Fruit fly (Drosophila melanogaster) whole organism, embryonic: ENCODE measurements around the gene RpS15Aa.

Experiments
- CG1024 ChIP-seq: fragments of 200-800 bp; sonication (Bioruptor generic); IDR thresholded peaks from 2 replicates; pipeline ENCODE4 v1.3.6; 2022; ENCODE audit warnings: missing biosample characterization, missing genetic modification characterization
- CG11696 ChIP-seq: fragments of 200-800 bp; sonication (Bioruptor generic); IDR thresholded peaks from 2 replicates; pipeline ENCODE4 v1.3.6; 2022; ENCODE audit warnings: missing biosample characterization, missing genetic modification characterization
- CG1233 ChIP-seq: fragments of 200-800 bp; sonication (Bioruptor generic); optimal IDR thresholded peaks from 4 replicates; lab custom pipeline; 2018; ENCODE audit warnings: missing biosample characterization, mild to moderate bottlenecking, missing genetic modification characterization
- CG13775 ChIP-seq: fragments of 200-800 bp; sonication (Bioruptor generic); optimal IDR thresholded peaks from 3 replicates; lab custom pipeline; 2017; ENCODE audit warnings: missing biosample characterization, mild to moderate bottlenecking, missing genetic modification characterization
- CG15696 ChIP-seq: fragments of 200-800 bp; sonication (Bioruptor generic); optimal IDR thresholded peaks from 2 replicates; lab custom pipeline; 2019; ENCODE audit warnings: missing biosample characterization, mild to moderate bottlenecking, missing genetic modification characterization, moderate library complexity
- CG17328 ChIP-seq: fragments of 200-800 bp; sonication (Bioruptor generic); IDR thresholded peaks from 2 replicates; pipeline ENCODE4 v1.3.6; 2022; ENCODE audit warnings: missing biosample characterization, missing genetic modification characterization
- CG2116 ChIP-seq: fragments of 200-800 bp; sonication (Bioruptor generic); optimal IDR thresholded peaks from 3 replicates; lab custom pipeline; 2018; ENCODE audit warnings: missing biosample characterization, mild to moderate bottlenecking, missing genetic modification characterization
- CG30403 ChIP-seq: fragments of 200-800 bp; sonication (Bioruptor generic); optimal IDR thresholded peaks from 3 replicates; lab custom pipeline; 2016; ENCODE audit warnings: missing biosample characterization, missing genetic modification characterization
- CG3163 ChIP-seq: fragments of 200-800 bp; sonication (Bioruptor generic); optimal IDR thresholded peaks from 3 replicates; lab custom pipeline; 2016; ENCODE audit warnings: missing biosample characterization, missing genetic modification characterization
- CG32767 ChIP-seq: fragments of 200-800 bp; sonication (Bioruptor generic); IDR thresholded peaks from 2 replicates; pipeline ENCODE4 v1.3.6; 2022; ENCODE audit warnings: missing biosample characterization, missing genetic modification characterization
- CG34224 ChIP-seq: fragments of 200-800 bp; sonication (Bioruptor generic); IDR thresholded peaks from 3 replicates; pipeline ENCODE4 v1.3.6; 2022; ENCODE audit warnings: missing biosample characterization, missing genetic modification characterization; ENCODE audit not compliant: partially characterized antibody
- CG34376 ChIP-seq: fragments of 200-800 bp; sonication (Bioruptor generic); optimal IDR thresholded peaks from 2 replicates; lab custom pipeline; 2018; ENCODE audit warnings: missing biosample characterization, mild to moderate bottlenecking, missing genetic modification characterization
- CG3726 ChIP-seq: fragments of 200-800 bp; sonication (Bioruptor generic); IDR thresholded peaks from 3 replicates; pipeline ENCODE4, ENCODE4 v1.3.6; 2022; ENCODE audit warnings: missing biosample characterization, missing genetic modification characterization
- CG6854 ChIP-seq: fragments of 200-800 bp; sonication (Bioruptor generic); optimal IDR thresholded peaks from 3 replicates; lab custom pipeline; 2017; ENCODE audit warnings: missing biosample characterization, mild to moderate bottlenecking, missing genetic modification characterization
- CG9437 ChIP-seq: fragments of 200-800 bp; sonication (Bioruptor generic); optimal IDR thresholded peaks from 2 replicates; lab custom pipeline; 2018; ENCODE audit warnings: missing biosample characterization, mild to moderate bottlenecking, missing genetic modification characterization
- CG9932 ChIP-seq: fragments of 200-800 bp; sonication (Bioruptor generic); IDR thresholded peaks from 2 replicates; pipeline ENCODE4 v1.3.6; 2022; ENCODE audit warnings: missing biosample characterization, missing genetic modification characterization
- D19A ChIP-seq: fragments of 200-800 bp; optimal IDR thresholded peaks from 3 replicates; lab custom pipeline; 2019; ENCODE audit warnings: missing biosample characterization, mild to moderate bottlenecking, missing genetic modification characterization, moderate library complexity
- Dbx ChIP-seq: fragments of 200-800 bp; sonication (Bioruptor generic); IDR thresholded peaks from 3 replicates; pipeline ENCODE4 v1.3.6; 2022; ENCODE audit warnings: missing biosample characterization, missing genetic modification characterization
- Doc3 ChIP-seq: fragments of 200-800 bp; sonication (Bioruptor generic); IDR thresholded peaks from 3 replicates; pipeline ENCODE4 v1.3.6; 2022; ENCODE audit warnings: missing biosample characterization, missing genetic modification characterization; ENCODE audit not compliant: partially characterized antibody
- Gug ChIP-seq: fragments of 200-800 bp; sonication (Bioruptor generic); IDR thresholded peaks from 4 replicates; pipeline ENCODE4 v1.3.6; 2022; ENCODE audit warnings: missing biosample characterization, missing genetic modification characterization
- HLH3B ChIP-seq: fragments of 200-800 bp; sonication (Bioruptor generic); IDR thresholded peaks from 2 replicates; pipeline ENCODE4 v1.3.6; 2022; ENCODE audit warnings: missing biosample characterization, missing genetic modification characterization
- Hr3 ChIP-seq: fragments of 200-800 bp; sonication (Bioruptor generic); optimal IDR thresholded peaks from 3 replicates; lab custom pipeline; 2016; ENCODE audit warnings: missing biosample characterization, missing genetic modification characterization
- Hsf ChIP-seq: fragments of 200-800 bp; sonication (Bioruptor generic); optimal IDR thresholded peaks from 3 replicates; lab custom pipeline; 2016; ENCODE audit warnings: missing biosample characterization, missing genetic modification characterization
- MTF-1 ChIP-seq: fragments of 200-800 bp; sonication (Bioruptor generic); optimal IDR thresholded peaks from 2 replicates; lab custom pipeline; 2018; ENCODE audit warnings: missing biosample characterization, mild to moderate bottlenecking, missing genetic modification characterization, borderline replicate concordance
- Mrtf ChIP-seq: fragments of 200-800 bp; sonication (Bioruptor generic); IDR thresholded peaks from 3 replicates; pipeline ENCODE4 v1.3.6; 2022; ENCODE audit warnings: missing biosample characterization, missing genetic modification characterization
- NFAT ChIP-seq: fragments of 200-800 bp; sonication (Bioruptor generic); IDR thresholded peaks from 2 replicates; pipeline ENCODE4 v1.3.6; 2022; ENCODE audit warnings: missing biosample characterization, missing genetic modification characterization
- Oli ChIP-seq: fragments of 200-800 bp; sonication (Bioruptor generic); optimal IDR thresholded peaks from 2 replicates; lab custom pipeline; 2018; ENCODE audit warnings: missing biosample characterization, mild to moderate bottlenecking, missing genetic modification characterization, moderate library complexity
- Rx ChIP-seq: fragments of 200-800 bp; sonication (Bioruptor generic); IDR thresholded peaks from 2 replicates; pipeline ENCODE4 v1.3.6; 2022; ENCODE audit warnings: missing biosample characterization, missing genetic modification characterization
- Trl ChIP-seq, 3 experiments: fragments of >200 bp in 2 of 3; fragments of 200-800 bp in 1 of 3; sonication (Bioruptor generic) in 1 of 3; optimal IDR thresholded peaks; 2 replicates in 1 of 3; 3 replicates in 2 of 3; lab custom pipeline; 2016 to 2017; ENCODE audit warnings: missing biosample characterization in 1 of 3, missing genetic modification characterization in 1 of 3
- ab ChIP-seq: fragments of 200-800 bp; sonication (Bioruptor generic); optimal IDR thresholded peaks from 2 replicates; lab custom pipeline; 2016; ENCODE audit warnings: missing biosample characterization, missing genetic modification characterization
- ap ChIP-seq: fragments of 200-800 bp; sonication (Bioruptor generic); IDR thresholded peaks from 2 replicates; pipeline ENCODE4 v1.3.6; 2022; ENCODE audit warnings: missing biosample characterization, missing genetic modification characterization
- ato ChIP-seq: fragments of 200-800 bp; sonication (Bioruptor generic); IDR thresholded peaks from 2 replicates; pipeline ENCODE4 v1.3.6; 2022; ENCODE audit warnings: missing biosample characterization, missing genetic modification characterization; ENCODE audit not compliant: partially characterized antibody
- bcd ChIP-seq: fragments of 200-800 bp; sonication (Bioruptor generic); optimal IDR thresholded peaks from 2 replicates; lab custom pipeline; 2017; ENCODE audit warnings: missing biosample characterization, mild to moderate bottlenecking, missing genetic modification characterization
- bigmax ChIP-seq: fragments of 200-800 bp; sonication (Bioruptor generic); optimal IDR thresholded peaks from 2 replicates; lab custom pipeline; 2018; ENCODE audit warnings: missing biosample characterization, mild to moderate bottlenecking, missing genetic modification characterization
- br ChIP-seq: fragments of >200 bp; optimal IDR thresholded peaks from 2 replicates; lab custom pipeline; 2017
- chn ChIP-seq: fragments of 200-800 bp; sonication (Bioruptor generic); optimal IDR thresholded peaks from 2 replicates; lab custom pipeline; 2016; ENCODE audit warnings: missing biosample characterization, missing genetic modification characterization
- cwo ChIP-seq: fragments of 200-800 bp; sonication (Bioruptor generic); optimal IDR thresholded peaks from 3 replicates; lab custom pipeline; 2017; ENCODE audit warnings: missing biosample characterization, missing genetic modification characterization, mild to moderate bottlenecking, moderate library complexity, missing genetic modification reagents
- dan ChIP-seq: fragments of 200-800 bp; sonication (Bioruptor generic); IDR thresholded peaks from 2 replicates; pipeline ENCODE4 v1.3.6; 2022; ENCODE audit warnings: missing biosample characterization, missing genetic modification characterization
- dimm ChIP-seq: fragments of 200-800 bp; sonication (Bioruptor generic); IDR thresholded peaks from 2 replicates; pipeline ENCODE4 v1.3.6; 2022; ENCODE audit warnings: missing biosample characterization, missing genetic modification characterization
- fd102C ChIP-seq: fragments of 200-800 bp; sonication (Bioruptor generic); optimal IDR thresholded peaks from 2 replicates; lab custom pipeline; 2018; ENCODE audit warnings: missing biosample characterization, mild to moderate bottlenecking, missing genetic modification characterization, moderate library complexity
- fd64A ChIP-seq: fragments of 200-800 bp; sonication (Bioruptor generic); optimal IDR thresholded peaks from 3 replicates; lab custom pipeline; 2018; ENCODE audit warnings: missing biosample characterization, mild to moderate bottlenecking, missing genetic modification characterization
- gsb ChIP-seq: fragments of 200-800 bp; sonication (Bioruptor generic); IDR thresholded peaks from 2 replicates; pipeline ENCODE4 v1.3.6; 2022; ENCODE audit warnings: missing biosample characterization, missing genetic modification characterization
- lov ChIP-seq, 2 experiments: fragments of 200-800 bp in 1 of 2; fragments of >200 bp in 1 of 2; sonication (Bioruptor generic) in 1 of 2; IDR thresholded peaks in 1 of 2; optimal IDR thresholded peaks in 1 of 2; 2 replicates in 1 of 2; 3 replicates in 1 of 2; pipeline versions ENCODE4 v1.3.6 to Lab custom; 2017 to 2022; ENCODE audit warnings: missing biosample characterization in 1 of 2, missing genetic modification characterization in 1 of 2
- odd ChIP-seq: fragments of 200-800 bp; sonication (Bioruptor generic); optimal IDR thresholded peaks from 2 replicates; lab custom pipeline; 2017; ENCODE audit warnings: missing biosample characterization, mild to moderate bottlenecking, missing genetic modification characterization
- pnt ChIP-seq: fragments of 200-800 bp; sonication (Bioruptor generic); optimal IDR thresholded peaks from 3 replicates; lab custom pipeline; 2016; ENCODE audit warnings: missing biosample characterization, missing genetic modification characterization
- pros ChIP-seq: fragments of 200-800 bp; sonication (Bioruptor generic); optimal IDR thresholded peaks from 3 replicates; lab custom pipeline; 2019; ENCODE audit warnings: missing biosample characterization, mild to moderate bottlenecking, missing genetic modification characterization, moderate library complexity
- ro ChIP-seq: fragments of 200-800 bp; sonication (Bioruptor generic); IDR thresholded peaks from 2 replicates; pipeline ENCODE4 v1.3.6; 2022; ENCODE audit warnings: missing biosample characterization, missing genetic modification characterization
- slp2 ChIP-seq: fragments of 200-800 bp; sonication (Bioruptor generic); optimal IDR thresholded peaks from 2 replicates; lab custom pipeline; 2016; ENCODE audit warnings: missing biosample characterization, missing genetic modification characterization
- tx ChIP-seq: fragments of 200-800 bp; sonication (Bioruptor generic); optimal IDR thresholded peaks from 2 replicates; lab custom pipeline; 2016; ENCODE audit warnings: missing biosample characterization, missing genetic modification characterization
- vnd ChIP-seq: fragments of 200-800 bp; sonication (Bioruptor generic); IDR thresholded peaks from 3 replicates; pipeline ENCODE4 v1.3.6; 2022; ENCODE audit warnings: missing biosample characterization, missing genetic modification characterization; ENCODE audit not compliant: partially characterized antibody
- zen ChIP-seq: fragments of 200-800 bp; sonication (Bioruptor generic); optimal IDR thresholded peaks from 3 replicates; lab custom pipeline; 2018; ENCODE audit warnings: missing biosample characterization, mild to moderate bottlenecking, missing genetic modification characterization, moderate library complexity

RpS15Aa gene

DNA sequence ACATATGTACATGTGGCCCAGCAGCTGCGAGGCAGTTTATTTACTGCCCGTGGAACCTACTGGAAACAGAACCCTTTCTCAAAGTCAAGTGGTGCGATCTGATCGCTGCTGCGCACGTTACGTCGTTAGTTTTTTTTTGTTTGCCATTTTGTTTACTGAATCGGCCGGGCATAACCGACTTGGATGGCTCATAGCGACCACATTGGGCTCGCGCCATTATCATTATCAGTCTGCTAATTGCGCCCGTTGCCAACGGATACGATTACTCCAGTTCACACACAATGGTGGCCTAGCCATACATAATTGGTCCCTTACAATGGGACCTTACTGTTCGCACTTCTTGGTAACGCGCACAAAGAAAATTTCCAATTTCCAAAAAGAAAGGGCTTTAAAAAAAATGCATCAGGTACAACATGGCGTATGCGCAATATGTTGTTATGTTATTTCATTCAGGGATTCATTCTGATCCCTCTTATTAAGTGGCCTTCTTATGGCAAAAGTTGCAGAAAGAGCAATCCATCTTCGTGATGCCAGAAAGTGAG is 4.7 kb downstream of the RpS15Aa start (continued):
- no peak for TF ChIP-seq gsb (GFP tag; lab: Robert Waterston, UW)
- no peak for TF ChIP-seq lov (optimal IDR thresholded peaks at IDR 0.05; lab: Kevin White, UChicago)
- TF ChIP-seq lov (GFP tag; IDR thresholded peaks at IDR 0.05; lab: Robert Waterston, UW): no peak
- no peak for TF ChIP-seq Mrtf (GFP tag; lab: Robert Waterston, UW)
- no peak for TF ChIP-seq odd (GFP tag; lab: Kevin White, UChicago)
- TF ChIP-seq pros: no peak
- TF ChIP-seq Hsf (GFP tag; lab: Kevin White, UChicago): peak; percentile 24
- TF ChIP-seq dimm (GFP tag; lab: Robert Waterston, UW): no peak
- no peak for TF ChIP-seq CG15696 (tag; lab: Kevin White, UChicago)
- TF ChIP-seq CG9932 (GFP tag; lab: Robert Waterston, UW): peak; percentile 45
- TF ChIP-seq bcd (GFP tag; lab: Kevin White, UChicago): no peak
- no peak for TF ChIP-seq HLH3B
- TF ChIP-seq br (lab: Kevin White, UChicago): no peak
- no peak for TF ChIP-seq CG17328 (GFP tag; lab: Robert Waterston, UW)
- peak; percentile 3 for TF ChIP-seq Hr3
- no peak for TF ChIP-seq ab (GFP tag; lab: Kevin White, UChicago)
- TF ChIP-seq Gug (GFP tag; lab: Robert Waterston, UW): no peak
- peak; percentile 29 for TF ChIP-seq Oli
- TF ChIP-seq ro (GFP tag; lab: Robert Waterston, UW): no peak
- TF ChIP-seq CG3726 (GFP tag; lab: Robert Waterston, UW): no peak
- peak; percentile 76 for TF ChIP-seq MTF-1 (GFP tag; lab: Kevin White, UChicago)
- TF ChIP-seq CG32767 (GFP tag; lab: Robert Waterston, UW): no peak
- TF ChIP-seq CG13775: no peak
- TF ChIP-seq fd102C (GFP tag; lab: Kevin White, UChicago): no peak
- TF ChIP-seq bigmax (GFP tag; lab: Kevin White, UChicago): no peak
- no peak for TF ChIP-seq vnd (GFP tag; lab: Robert Waterston, UW)
- TF ChIP-seq zen (tag; lab: Kevin White, UChicago): no peak
- peak; percentile 59 for TF ChIP-seq CG34224 (GFP tag; lab: Robert Waterston, UW)
- no peak for TF ChIP-seq ato (GFP tag; lab: Robert Waterston, UW)
- no peak for TF ChIP-seq Doc3
- no peak for TF ChIP-seq NFAT
- no peak for TF ChIP-seq chn (GFP tag; lab: Kevin White, UChicago)
- peak; percentile 43 for TF ChIP-seq CG30403 (GFP tag; lab: Kevin White, UChicago)
- TF ChIP-seq CG34376 (GFP tag; lab: Kevin White, UChicago): peak; percentile 12
- TF ChIP-seq CG9437 (GFP tag; lab: Kevin White, UChicago): peak; percentile 25
- peak; percentile 41 for TF ChIP-seq cwo (GFP tag; lab: Kevin White, UChicago)
- TF ChIP-seq D19A (tag; lab: Kevin White, UChicago): peak; percentile 79
- no peak for TF ChIP-seq ap (GFP tag; lab: Robert Waterston, UW)
- no peak for TF ChIP-seq Trl (optimal IDR thresholded peaks at IDR 0.05; lab: Kevin White, UChicago)
- TF ChIP-seq Trl (GFP tag; optimal IDR thresholded peaks at IDR 0.05; lab: Kevin White, UChicago): peak; percentile 5
- TF ChIP-seq Dbx: 0 out of 3 replicates have a peak, but pooled peaks have one; percentile 27
- TF ChIP-seq tx (GFP tag; lab: Kevin White, UChicago): peak; percentile 27
- TF ChIP-seq fd64A (GFP tag; lab: Kevin White, UChicago): no peak
- no peak for TF ChIP-seq dan (GFP tag; lab: Robert Waterston, UW)
- TF ChIP-seq CG1024 (GFP tag; lab: Robert Waterston, UW): no peak
- no peak for TF ChIP-seq CG2116 (GFP tag; lab: Kevin White, UChicago)
- TF ChIP-seq pnt (GFP tag; lab: Kevin White, UChicago): no peak
- 0 out of 2 replicates have a peak, but pooled peaks have one; percentile 2 for TF ChIP-seq Rx (GFP tag; lab: Robert Waterston, UW)
- TF ChIP-seq CG11696: no peak
- no peak for TF ChIP-seq CG6854 (GFP tag; lab: Kevin White, UChicago)
- TF ChIP-seq CG1233 (GFP tag; lab: Kevin White, UChicago): no peak
- peak; percentile 8 for TF ChIP-seq CG3163 (GFP tag; lab: Kevin White, UChicago)
- TF ChIP-seq slp2 (GFP tag; lab: Kevin White, UChicago): no peak
